Worm (Caenorhabditis elegans): ENCODE measurements around the gene gars-1.
A peak's percentile ranks its signal among the peaks of the same experiment; 100 is the strongest.

gars-1 gene

ce11 chrIII:5172470-5172869, 9.0 kb upstream of the gars-1 start, which contains the start of gene K10D2.5 (continued):
- peak; percentile 72 to 92 for TF ChIP-seq lsy-2 (tag; optimal IDR thresholded peaks at IDR 0.05)
- peak; percentile 43 for TF ChIP-seq spr-1 (tag; optimal IDR thresholded peaks at IDR 0.05)
- TF ChIP-seq F49E8.2 (tag; optimal IDR thresholded peaks at IDR 0.05; ENCODE audit: borderline replicate concordance) = peak; percentile 82
- TF ChIP-seq ZK546.5 (tag; optimal IDR thresholded peaks at IDR 0.05) = no peak
- TF ChIP-seq nhr-42 (GFP tag; IDR thresholded peaks at IDR 0.05) = peak; percentile 81; the same call in 1 of the 2 replicates
- 0 out of 2 replicates have a peak, but pooled peaks have one; percentile 60 for TF ChIP-seq saeg-2 (GFP tag; IDR thresholded peaks at IDR 0.05)
- TF ChIP-seq arid-1 (GFP tag; conservative IDR thresholded peaks at IDR 0.05) = peak; percentile 89
- TF ChIP-seq ceh-82 (tag; optimal IDR thresholded peaks at IDR 0.05) = no peak
- no peak for TF ChIP-seq fos-1 (tag; optimal IDR thresholded peaks at IDR 0.05)
- TF ChIP-seq tag-97 (GFP tag; IDR thresholded peaks at IDR 0.05) = peak; percentile 86; the same call in 1 of the 2 replicates
- TF ChIP-seq T26A8.4 (GFP tag; IDR thresholded peaks at IDR 0.05) = peak; percentile 80
- peak; percentile 83; the same call in 1 of the 2 replicates for TF ChIP-seq mxl-2 (GFP tag; conservative IDR thresholded peaks at IDR 0.05)
- TF ChIP-seq php-3 (GFP tag; IDR thresholded peaks at IDR 0.05) = peak; percentile 62
- peak; percentile 86 for TF ChIP-seq F37D6.2 (tag; optimal IDR thresholded peaks at IDR 0.05)
- no peak for TF ChIP-seq nhr-237 (tag; optimal IDR thresholded peaks at IDR 0.05)
- no peak for TF ChIP-seq nhr-76 (tag; optimal IDR thresholded peaks at IDR 0.05)
- TF ChIP-seq nhr-28 (tag; optimal IDR thresholded peaks at IDR 0.05) = peak; percentile 72
- peak; percentile 68 for TF ChIP-seq dve-1 (tag; optimal IDR thresholded peaks at IDR 0.05; ENCODE audit: insufficient read depth)
- no peak for TF ChIP-seq lin-39 (tag; optimal IDR thresholded peaks at IDR 0.05)
- TF ChIP-seq egl-43 (GFP tag; IDR thresholded peaks at IDR 0.05) = peak; percentile 83
- TF ChIP-seq unc-62 (GFP tag; optimal IDR thresholded peaks at IDR 0.05 in 1 of 2) = peak in 1 of 2 experiments; percentile 91
- no peak for TF ChIP-seq unc-62 (tag; optimal IDR thresholded peaks at IDR 0.05)
- TF ChIP-seq duxl-1 (tag; optimal IDR thresholded peaks at IDR 0.05; ENCODE audit: poor library complexity) = peak; percentile 89
- TF ChIP-seq dmd-6 (GFP tag; IDR thresholded peaks at IDR 0.05) = peak; percentile 91
- peak; percentile 40 for TF ChIP-seq zfp-2 (tag; optimal IDR thresholded peaks at IDR 0.05)
- TF ChIP-seq attf-4 (tag; optimal IDR thresholded peaks at IDR 0.05) = no peak
- TF ChIP-seq egl-27 (tag; optimal IDR thresholded peaks at IDR 0.05) = no peak
- TF ChIP-seq dmd-9 (GFP tag; IDR thresholded peaks at IDR 0.05) = peak; percentile 97
- TF ChIP-seq zag-1 (tag; optimal IDR thresholded peaks at IDR 0.05) = no peak
- TF ChIP-seq spr-3 (GFP tag; optimal IDR thresholded peaks at IDR 0.05) = peak; percentile 1
- peak; percentile 92 for TF ChIP-seq mep-1 (tag; optimal IDR thresholded peaks at IDR 0.05)
- TF ChIP-seq snpc-1.2 (GFP tag; IDR thresholded peaks at IDR 0.05) = peak; percentile 75
- TF ChIP-seq Y75B8A.6 (GFP tag; IDR thresholded peaks at IDR 0.05) = peak; percentile 62; the same call in 1 of the 2 replicates
- no peak for TF ChIP-seq ceh-32 (tag; optimal IDR thresholded peaks at IDR 0.05; ENCODE audit: poor library complexity)
- TF ChIP-seq nhr-6 (tag; optimal IDR thresholded peaks at IDR 0.05) = peak; percentile 88
- TF ChIP-seq ces-1 (GFP tag; optimal IDR thresholded peaks at IDR 0.05) = peak; percentile 17

ce11 chrIII:5171945-5172344, 8.5 kb upstream of the gars-1 start, which contains the start of gene prp-19:
TSS of gene prp-19 (minus strand) at chrIII:5172045.
- TF ChIP-seq aha-1 (tag) (peak; percentile 74), egl-43 (GFP tag; IDR thresholded peaks at IDR 0.05) (no peak)

- TF ChIP-seq lin-38 (GFP tag; IDR thresholded peaks at IDR 0.05) = peak; percentile 24; the same call in 1 of the 2 replicates
- TF ChIP-seq ZK337.2 (GFP tag; IDR thresholded peaks at IDR 0.05) = no peak
- peak; percentile 14 for TF ChIP-seq F10B5.3 (tag; optimal IDR thresholded peaks at IDR 0.05)
Observed at ce11 chrIII:5169699-5170098, 6.3 kb upstream of the gars-1 start, which contains the start of gene ulp-1. TSS of gene ulp-1 (minus strand) at chrIII:5169799.

Measured in whole organism, L4 larva.